Fruit fly (Drosophila melanogaster): ENCODE measurements around the gene Cyp4d2.

Gene Cyp4d2

DNA sequence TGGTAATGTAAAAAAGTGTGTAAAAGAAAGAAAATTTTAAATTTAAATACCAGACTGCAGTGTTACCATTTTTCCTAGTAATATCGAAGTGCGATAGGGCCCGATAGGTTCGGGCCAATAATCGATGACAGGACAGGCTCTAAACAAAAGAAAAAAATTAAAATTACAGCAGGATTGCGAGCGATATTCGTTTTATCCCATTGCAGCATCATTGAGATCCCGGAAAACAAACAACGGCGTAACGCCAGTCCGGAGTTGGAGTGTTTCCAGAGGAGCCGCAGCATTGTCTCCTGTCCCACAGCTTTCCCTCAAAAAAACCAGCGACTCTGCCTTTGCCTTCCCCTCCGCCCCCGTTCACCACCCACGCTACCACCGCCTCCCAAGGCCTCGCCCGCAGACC is 49.3 kb downstream of the Cyp4d2 start, which contains the start of gene pcx (continued):
- TF ChIP-seq knrl (GFP tag; IDR thresholded peaks at IDR 0.05; ENCODE audit: partially characterized antibody) = peak; percentile 54; the same call in 2 of the 3 replicates
- peak; percentile 81 for TF ChIP-seq Dref (GFP tag; IDR thresholded peaks at IDR 0.05)
- TF ChIP-seq Ada2b (GFP tag; IDR thresholded peaks at IDR 0.05) = no peak
- TF ChIP-seq CG16813 (GFP tag; IDR thresholded peaks at IDR 0.05; ENCODE audit: partially characterized antibody) = peak; percentile 55
- no peak for TF ChIP-seq CG3726 (GFP tag; IDR thresholded peaks at IDR 0.05)
- TF ChIP-seq CG9215 (GFP tag; IDR thresholded peaks at IDR 0.05) = no peak
- no peak for TF ChIP-seq CG2199 (GFP tag; IDR thresholded peaks at IDR 0.05)
- no peak for TF ChIP-seq CG18476 (GFP tag; optimal IDR thresholded peaks at IDR 0.05)
- TF ChIP-seq Dll (GFP tag; IDR thresholded peaks at IDR 0.05; ENCODE audit: partially characterized antibody) = peak; percentile 56; the same call in 1 of the 4 replicates
- 0 out of 2 replicates have a peak, but pooled peaks have one; percentile 19 for TF ChIP-seq inv (GFP tag; IDR thresholded peaks at IDR 0.05; ENCODE audit: partially characterized antibody)
- no peak for TF ChIP-seq pnt (GFP tag; optimal IDR thresholded peaks at IDR 0.05)
- no peak for TF ChIP-seq CG12104 (GFP tag; optimal IDR thresholded peaks at IDR 0.05)
- TF ChIP-seq CG15073 (GFP tag; optimal IDR thresholded peaks at IDR 0.05) = no peak
- TF ChIP-seq vfl (GFP tag; optimal IDR thresholded peaks at IDR 0.05) = no peak
- no peak for TF ChIP-seq CG13624 (GFP tag; optimal IDR thresholded peaks at IDR 0.05)
- TF ChIP-seq dm (GFP tag; optimal IDR thresholded peaks at IDR 0.05) = no peak
- no peak for TF ChIP-seq CG32532 (GFP tag; IDR thresholded peaks at IDR 0.05)
- no peak for TF ChIP-seq onecut (GFP tag; IDR thresholded peaks at IDR 0.05)
- no peak for TF ChIP-seq CG6683 (GFP tag; optimal IDR thresholded peaks at IDR 0.05)
- TF ChIP-seq hbn (GFP tag; IDR thresholded peaks at IDR 0.05; ENCODE audit: partially characterized antibody) = peak; percentile 27; the same call in 1 of the 2 replicates
- TF ChIP-seq Med (GFP tag) = peak; percentile 28
- TF ChIP-seq BEAF-32 (GFP tag; optimal IDR thresholded peaks at IDR 0.05) = peak; percentile 57
- no peak for TF ChIP-seq CG17912 (GFP tag; optimal IDR thresholded peaks at IDR 0.05)
- peak; percentile 62 for TF ChIP-seq Scr (GFP tag; IDR thresholded peaks at IDR 0.05; ENCODE audit: partially characterized antibody)
- no peak for TF ChIP-seq HLHmδ (GFP tag; optimal IDR thresholded peaks at IDR 0.05)
- peak; percentile 49 for TF ChIP-seq MBD-R2 (GFP tag; IDR thresholded peaks at IDR 0.05)
- no peak for TF ChIP-seq Mrtf (GFP tag; IDR thresholded peaks at IDR 0.05)
- 0 out of 2 replicates have a peak, but pooled peaks have one; percentile 7 for TF ChIP-seq vvl (GFP tag; IDR thresholded peaks at IDR 0.05)
- TF ChIP-seq mirr (GFP tag; optimal IDR thresholded peaks at IDR 0.05) = no peak
- peak; percentile 24; the same call in 1 of the 3 replicates for TF ChIP-seq CG14860 (GFP tag; IDR thresholded peaks at IDR 0.05; ENCODE audit: partially characterized antibody)
- TF ChIP-seq hb (GFP tag; IDR thresholded peaks at IDR 0.05; ENCODE audit: partially characterized antibody) = peak; percentile 44; the same call in 1 of the 3 replicates
- no peak for TF ChIP-seq bab2 (GFP tag; optimal IDR thresholded peaks at IDR 0.05)
- peak; percentile 1 for TF ChIP-seq phol (tag; optimal IDR thresholded peaks at IDR 0.05)
- peak; percentile 74 for TF ChIP-seq E2f2 (GFP tag; IDR thresholded peaks at IDR 0.05)
- TF ChIP-seq CG2202 (tag; optimal IDR thresholded peaks at IDR 0.05) = no peak
- peak; percentile 37 for TF ChIP-seq CG14710 (tag; optimal IDR thresholded peaks at IDR 0.05)
- TF ChIP-seq Bgb (GFP tag; IDR thresholded peaks at IDR 0.05; ENCODE audit: partially characterized antibody) = peak; percentile 56
- no peak for TF ChIP-seq gro (GFP tag; optimal IDR thresholded peaks at IDR 0.05)
- TF ChIP-seq CG13287 (GFP tag; IDR thresholded peaks at IDR 0.05; ENCODE audit: partially characterized antibody) = peak; percentile 71
- no peak for TF ChIP-seq Eip74EF (GFP tag; optimal IDR thresholded peaks at IDR 0.05)
- no peak for TF ChIP-seq CG12236 (GFP tag; optimal IDR thresholded peaks at IDR 0.05)
- TF ChIP-seq CG17359 (tag; optimal IDR thresholded peaks at IDR 0.05) = peak; percentile 96
- peak; percentile 65 for TF ChIP-seq unc-4 (GFP tag; IDR thresholded peaks at IDR 0.05; ENCODE audit: partially characterized antibody)
- no peak for TF ChIP-seq toy (GFP tag; IDR thresholded peaks at IDR 0.05)
- TF ChIP-seq CG8290 (GFP tag; optimal IDR thresholded peaks at IDR 0.05) = no peak
- TF ChIP-seq CG8290 (tag; optimal IDR thresholded peaks at IDR 0.05) = no peak
- TF ChIP-seq Kr (GFP tag; optimal IDR thresholded peaks at IDR 0.05) = no peak
- TF ChIP-seq run (tag; optimal IDR thresholded peaks at IDR 0.05) = no peak
- peak; percentile 49 for TF ChIP-seq Sry-δ (GFP tag; optimal IDR thresholded peaks at IDR 0.05)
- no peak for TF ChIP-seq CG9437 (GFP tag; optimal IDR thresholded peaks at IDR 0.05)

All from whole organism, embryonic.